Worm (Caenorhabditis elegans) whole organism, L4/young adult: ENCODE measurements around the gene tif-1A.

Experiments
- dao-5 ChIP-seq: sonication (generic microtip); optimal IDR thresholded peaks from 2 replicates; lab custom pipeline; 2016; ENCODE audit warnings: missing genotype, missing genetic modification characterization, moderate library complexity, missing compliant biosample characterization
- him-1 ChIP-seq: sonication (generic microtip); optimal IDR thresholded peaks from 2 replicates; lab custom pipeline; 2016; ENCODE audit warnings: missing genotype, missing genetic modification reagents, missing genetic modification characterization, missing compliant biosample characterization

DNA sequence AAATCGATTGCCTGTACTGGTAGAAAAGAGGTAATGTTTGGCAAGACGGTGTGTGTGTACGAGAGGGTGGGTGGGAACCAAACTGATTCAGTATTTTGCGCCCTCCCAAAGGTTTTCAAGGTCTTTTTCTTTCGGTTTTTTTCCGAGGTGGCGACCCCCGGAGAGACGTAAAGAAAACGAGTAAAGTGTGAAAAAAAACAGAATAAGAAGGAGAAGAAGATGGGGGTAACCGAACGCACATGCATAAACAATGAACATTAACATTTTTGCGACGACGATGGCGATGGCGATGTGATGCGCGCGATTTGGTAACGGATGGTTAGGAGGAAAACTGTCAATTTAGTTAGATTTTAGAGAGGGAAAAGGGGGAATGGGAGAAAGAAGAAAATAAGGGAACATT, 25.5 kb downstream of the tif-1A start:
- no peak for TF ChIP-seq him-1 (tag; lab: Kevin White, UChicago)
- no peak for TF ChIP-seq dao-5 (tag; lab: Kevin White, UChicago)
